Fruit fly (Drosophila melanogaster) whole organism, wandering third instar larva: Measurements from ENCODE around the gene trio.

Source experiments
- Abd-B ChIP-seq: fragments of >200 bp; optimal IDR thresholded peaks from 2 replicates; lab custom pipeline; 2017; ENCODE audit warnings: missing biosample characterization, missing genetic modification characterization
- CG32264 ChIP-seq: fragments of 200-800 bp; sonication (Bioruptor generic); optimal IDR thresholded peaks from 2 replicates; lab custom pipeline; 2016; ENCODE audit warnings: missing biosample characterization, missing genetic modification characterization
- CG9705 ChIP-seq: fragments of 200-800 bp; sonication (Bioruptor generic); optimal IDR thresholded peaks from 2 replicates; lab custom pipeline; 2018; ENCODE audit warnings: missing biosample characterization, mild to moderate bottlenecking, missing genetic modification characterization
- CrebA ChIP-seq: fragments of 200-800 bp; sonication (Bioruptor generic); optimal IDR thresholded peaks from 2 replicates; lab custom pipeline; 2016; ENCODE audit warnings: missing biosample characterization, mild to moderate bottlenecking, missing genetic modification characterization, borderline replicate concordance
- Dfd ChIP-seq: fragments of >200 bp; optimal IDR thresholded peaks from 2 replicates; lab custom pipeline; 2017; ENCODE audit warnings: missing biosample characterization, missing genetic modification characterization
- Dif ChIP-seq: fragments of 200-275, 200-300 bp; sonication (Bioruptor generic); optimal IDR thresholded peaks from 2 replicates; lab custom pipeline; 2018; ENCODE audit warnings: missing biosample characterization, missing genetic modification characterization; ENCODE audit not compliant: partially characterized antibody
- GATAd ChIP-seq: sonication (Bioruptor generic); optimal IDR thresholded peaks from 2 replicates; lab custom pipeline; 2016; ENCODE audit warnings: missing biosample characterization, missing genetic modification characterization
- HLH106 ChIP-seq: fragments of 200-800 bp; optimal IDR thresholded peaks from 3 replicates; lab custom pipeline; 2019; ENCODE audit warnings: missing biosample characterization, mild to moderate bottlenecking, missing genetic modification characterization, moderate library complexity
- Hnf4 ChIP-seq: fragments of 200-800 bp; sonication (Bioruptor generic); optimal IDR thresholded peaks from 2 replicates; lab custom pipeline; 2016; ENCODE audit warnings: missing biosample characterization, mild to moderate bottlenecking, missing genetic modification characterization
- Hr78 ChIP-seq: fragments of >200 bp; optimal IDR thresholded peaks from 2 replicates; lab custom pipeline; 2017; ENCODE audit warnings: missing biosample characterization, missing genetic modification characterization
- Hr83 ChIP-seq: fragments of 200-300 bp; sonication (Bioruptor generic); optimal IDR thresholded peaks from 2 replicates; lab custom pipeline; 2016; ENCODE audit warnings: missing biosample characterization, mild to moderate bottlenecking, missing genetic modification characterization, moderate library complexity; ENCODE audit not compliant: poor library complexity, severe bottlenecking
- Jra ChIP-seq: sonication (Bioruptor generic); optimal IDR thresholded peaks from 2 replicates; lab custom pipeline; 2016; ENCODE audit warnings: missing biosample characterization, missing genetic modification characterization
- Mio ChIP-seq: sonication (Bioruptor generic); optimal IDR thresholded peaks from 2 replicates; lab custom pipeline; 2016; ENCODE audit warnings: missing biosample characterization, missing genetic modification characterization
- Myc ChIP-seq: fragments of >200 bp; optimal IDR thresholded peaks from 2 replicates; lab custom pipeline; 2017
- N ChIP-seq: fragments of >200 bp; optimal IDR thresholded peaks from 2 replicates; lab custom pipeline; 2018; ENCODE audit warnings: missing biosample characterization, missing external identifiers, missing genetic modification characterization
- OdsH ChIP-seq: fragments of 200-800 bp; sonication (Bioruptor generic); optimal IDR thresholded peaks from 2 replicates; lab custom pipeline; 2016; ENCODE audit warnings: missing biosample characterization, mild to moderate bottlenecking, missing genetic modification characterization
- Rel ChIP-seq, 2 experiments: fragments of 200-800 bp; sonication (Bioruptor generic) in 1 of 2; optimal IDR thresholded peaks; 2 replicates in 1 of 2; 3 replicates in 1 of 2; lab custom pipeline; 2016 to 2019; ENCODE audit warnings: mild to moderate bottlenecking in 2 of 2, missing biosample characterization in 2 of 2, missing genetic modification characterization in 2 of 2, moderate library complexity in 1 of 2
- Sp1 ChIP-seq: fragments of 200-800 bp; sonication (Bioruptor generic); optimal IDR thresholded peaks from 3 replicates; lab custom pipeline; 2019; ENCODE audit warnings: missing biosample characterization, mild to moderate bottlenecking, missing genetic modification characterization, moderate library complexity
- Vsx2 ChIP-seq: fragments of 200-300, 225-300 bp; sonication (Bioruptor generic); optimal IDR thresholded peaks from 2 replicates; lab custom pipeline; 2018; ENCODE audit warnings: missing biosample characterization, missing genetic modification characterization; ENCODE audit not compliant: partially characterized antibody
- br ChIP-seq: fragments of 200-800 bp; sonication (Bioruptor generic); optimal IDR thresholded peaks from 2 replicates; lab custom pipeline; 2016; ENCODE audit warnings: missing biosample characterization, missing genetic modification characterization
- brk ChIP-seq: fragments of 200-800 bp; sonication (Bioruptor generic); optimal IDR thresholded peaks from 2 replicates; lab custom pipeline; 2016; ENCODE audit warnings: missing biosample characterization, mild to moderate bottlenecking, missing genetic modification characterization
- dl ChIP-seq, 2 experiments: fragments of 175-275, 200-275 bp in 1 of 2; fragments of 200-275 bp in 1 of 2; sonication (Bioruptor generic); optimal IDR thresholded peaks; lab custom pipeline; 2018; ENCODE audit warnings: mild to moderate bottlenecking in 2 of 2, missing biosample characterization in 2 of 2, missing genetic modification characterization in 2 of 2, moderate library complexity in 2 of 2; ENCODE audit not compliant: partially characterized antibody in 2 of 2, insufficient read depth in 1 of 2
- dmrt93B ChIP-seq: fragments of 200-800 bp; sonication (Bioruptor generic); optimal IDR thresholded peaks from 2 replicates; lab custom pipeline; 2018; ENCODE audit warnings: missing biosample characterization, mild to moderate bottlenecking, missing genetic modification characterization
- dsf ChIP-seq: sonication (Bioruptor generic); optimal IDR thresholded peaks from 2 replicates; lab custom pipeline; 2016; ENCODE audit warnings: missing biosample characterization, missing genetic modification characterization, borderline replicate concordance
- ey ChIP-seq: fragments of 200-800 bp; sonication (Bioruptor generic); optimal IDR thresholded peaks from 2 replicates; lab custom pipeline; 2016; ENCODE audit warnings: missing biosample characterization, missing genetic modification characterization
- foxo ChIP-seq, 2 experiments: fragments of 200-800 bp; sonication (Bioruptor generic); optimal IDR thresholded peaks; 2 replicates in 1 of 2; 3 replicates in 1 of 2; lab custom pipeline; 2016 to 2017; ENCODE audit warnings: missing biosample characterization in 2 of 2, missing genetic modification characterization in 2 of 2
- fru ChIP-seq: fragments of 200-800 bp; sonication (Bioruptor generic); optimal IDR thresholded peaks from 3 replicates; lab custom pipeline; 2016; ENCODE audit warnings: missing biosample characterization, mild to moderate bottlenecking, missing genetic modification characterization
- h ChIP-seq: fragments of 200-800 bp; sonication (Bioruptor generic); optimal IDR thresholded peaks from 3 replicates; lab custom pipeline; 2016; ENCODE audit warnings: missing biosample characterization, mild to moderate bottlenecking, missing genetic modification characterization
- jim ChIP-seq: fragments of 175-275, 200-325 bp; sonication (Bioruptor generic); optimal IDR thresholded peaks from 2 replicates; lab custom pipeline; 2016; ENCODE audit warnings: missing biosample characterization, mild to moderate bottlenecking, missing genetic modification characterization
- lola ChIP-seq: fragments of >200 bp; optimal IDR thresholded peaks from 2 replicates; lab custom pipeline; 2017; ENCODE audit warnings: missing biosample characterization, missing genetic modification characterization
- pan ChIP-seq: fragments of >200 bp; optimal IDR thresholded peaks from 2 replicates; lab custom pipeline; 2017
- psq ChIP-seq: fragments of 200-800 bp; sonication (Bioruptor generic); optimal IDR thresholded peaks from 3 replicates; lab custom pipeline; 2017; ENCODE audit warnings: missing biosample characterization, mild to moderate bottlenecking, missing genetic modification characterization, moderate library complexity
- rgr ChIP-seq: fragments of 200-800 bp; sonication (Bioruptor generic); optimal IDR thresholded peaks from 3 replicates; lab custom pipeline; 2016; ENCODE audit warnings: missing biosample characterization, mild to moderate bottlenecking, missing genetic modification characterization
- sage ChIP-seq: fragments of 200-800 bp; sonication (Bioruptor generic); optimal IDR thresholded peaks from 2 replicates; lab custom pipeline; 2016; ENCODE audit warnings: missing biosample characterization, mild to moderate bottlenecking, missing genetic modification characterization
- sv ChIP-seq: fragments of 200-800 bp; sonication (Bioruptor generic); optimal IDR thresholded peaks from 3 replicates; lab custom pipeline; 2016; ENCODE audit warnings: missing biosample characterization, missing genetic modification characterization
- tai ChIP-seq: sonication (Bioruptor generic); optimal IDR thresholded peaks from 2 replicates; lab custom pipeline; 2016; ENCODE audit warnings: missing biosample characterization, missing genetic modification characterization
- usp ChIP-seq: fragments of >200 bp; optimal IDR thresholded peaks from 2 replicates; lab custom pipeline; 2017; ENCODE audit warnings: missing biosample characterization, missing genetic modification characterization
- woc ChIP-seq: sonication (Bioruptor generic); optimal IDR thresholded peaks from 2 replicates; lab custom pipeline; 2016; ENCODE audit warnings: missing biosample characterization, mild to moderate bottlenecking, missing genetic modification characterization

The trio gene

dm6 chr3L:1034887-1035260 lies 199 bp upstream of the trio start (continued):
- TF ChIP-seq dmrt93B (GFP tag; lab: Kevin White, UChicago) = peak; percentile 45
- TF ChIP-seq Jra (GFP tag; lab: Kevin White, UChicago) = no peak
- TF ChIP-seq lola (GFP tag; lab: Kevin White, UChicago) = no peak
- no peak for TF ChIP-seq CrebA (GFP tag; lab: Kevin White, UChicago)
- TF ChIP-seq fru = no peak
- peak; percentile 51 for TF ChIP-seq HLH106 (tag; lab: Kevin White, UChicago)
- TF ChIP-seq ey (GFP tag; lab: Kevin White, UChicago) = no peak
- TF ChIP-seq Abd-B = no peak
- TF ChIP-seq Dif (GFP tag; lab: Kevin White, UChicago) = peak; percentile 78

dm6 chr3L:1033688-1034087 lies 987 bp downstream of the trio start:
- TF ChIP-seq N = no peak
- no peak for TF ChIP-seq CG9705 (GFP tag; lab: Kevin White, UChicago)
- TF ChIP-seq dsf (GFP tag; lab: Kevin White, UChicago) = no peak
- TF ChIP-seq Dfd (GFP tag; lab: Kevin White, UChicago) = peak; percentile 97
- TF ChIP-seq foxo (GFP tag; optimal IDR thresholded peaks at IDR 0.05; lab: Kevin White, UChicago) = no peak
- TF ChIP-seq Hnf4 (GFP tag; lab: Kevin White, UChicago) = no peak
- TF ChIP-seq Mio (GFP tag; lab: Kevin White, UChicago) = no peak
- no peak for TF ChIP-seq Myc (lab: Kevin White, UChicago)
- TF ChIP-seq, all 38 proteins: peak for 1

- TF ChIP-seq HLH106 (tag; lab: Kevin White, UChicago) (peak; percentile 88), N (no peak), Mio (GFP tag; lab: Kevin White, UChicago) (peak; percentile 78), br (peak; percentile 96), ey (GFP tag; lab: Kevin White, UChicago) (peak; percentile 96), Rel (GFP tag; optimal IDR thresholded peaks at IDR 0.05; lab: Kevin White, UChicago) (peak; percentile 46), Rel (tag; optimal IDR thresholded peaks at IDR 0.05; lab: Kevin White, UChicago) (peak; percentile 13), Hr83 (GFP tag; lab: Kevin White, UChicago) (peak; percentile 27), dsf (GFP tag; lab: Kevin White, UChicago) (peak; percentile 70), brk (GFP tag; lab: Kevin White, UChicago) (peak; percentile 81), GATAd (GFP tag; lab: Kevin White, UChicago) (peak; percentile 74), rgr (peak; percentile 96), CrebA (GFP tag; lab: Kevin White, UChicago) (no peak), Jra (GFP tag; lab: Kevin White, UChicago) (peak; percentile 61), Myc (lab: Kevin White, UChicago) (no peak), Abd-B (no peak), pan (lab: Kevin White, UChicago) (no peak), jim (GFP tag; lab: Kevin White, UChicago) (no peak), Vsx2 (GFP tag; lab: Kevin White, UChicago) (no peak), Hr78 (GFP tag; lab: Kevin White, UChicago) (no peak), Sp1 (GFP tag; lab: Kevin White, UChicago) (peak; percentile 93), foxo (GFP tag; optimal IDR thresholded peaks at IDR 0.05; lab: Kevin White, UChicago) (peak in 1 of 2 experiments; percentile 96), dl (GFP tag; optimal IDR thresholded peaks at IDR 0.05; lab: Kevin White, UChicago; ENCODE audit: insufficient read depth in 1 of 2, partially characterized antibody in 2 of 2) (no peak), sage (GFP tag; lab: Kevin White, UChicago) (peak; percentile 94), fru (peak; percentile 89), Hnf4 (GFP tag; lab: Kevin White, UChicago) (peak; percentile 95), tai (GFP tag; lab: Kevin White, UChicago) (no peak), CG32264 (GFP tag; lab: Kevin White, UChicago) (peak; percentile 88), woc (peak; percentile 87), OdsH (GFP tag; lab: Kevin White, UChicago) (peak; percentile 95), lola (GFP tag; lab: Kevin White, UChicago) (no peak), Dfd (GFP tag; lab: Kevin White, UChicago) (no peak), h (GFP tag; lab: Kevin White, UChicago) (peak; percentile 92), psq (GFP tag; lab: Kevin White, UChicago) (peak; percentile 91), Dif (GFP tag; lab: Kevin White, UChicago) (no peak), usp (no peak), sv (GFP tag; lab: Kevin White, UChicago) (peak; percentile 12), CG9705 (GFP tag; lab: Kevin White, UChicago) (peak; percentile 68), dmrt93B (GFP tag; lab: Kevin White, UChicago) (peak; percentile 90)
Observed at dm6 chr3L:1032569-1032968, 2.1 kb downstream of the trio start.
